Fruit fly (Drosophila melanogaster): Measurements from ENCODE around the gene PDZ-GEF.

PDZ-GEF gene

DNA sequence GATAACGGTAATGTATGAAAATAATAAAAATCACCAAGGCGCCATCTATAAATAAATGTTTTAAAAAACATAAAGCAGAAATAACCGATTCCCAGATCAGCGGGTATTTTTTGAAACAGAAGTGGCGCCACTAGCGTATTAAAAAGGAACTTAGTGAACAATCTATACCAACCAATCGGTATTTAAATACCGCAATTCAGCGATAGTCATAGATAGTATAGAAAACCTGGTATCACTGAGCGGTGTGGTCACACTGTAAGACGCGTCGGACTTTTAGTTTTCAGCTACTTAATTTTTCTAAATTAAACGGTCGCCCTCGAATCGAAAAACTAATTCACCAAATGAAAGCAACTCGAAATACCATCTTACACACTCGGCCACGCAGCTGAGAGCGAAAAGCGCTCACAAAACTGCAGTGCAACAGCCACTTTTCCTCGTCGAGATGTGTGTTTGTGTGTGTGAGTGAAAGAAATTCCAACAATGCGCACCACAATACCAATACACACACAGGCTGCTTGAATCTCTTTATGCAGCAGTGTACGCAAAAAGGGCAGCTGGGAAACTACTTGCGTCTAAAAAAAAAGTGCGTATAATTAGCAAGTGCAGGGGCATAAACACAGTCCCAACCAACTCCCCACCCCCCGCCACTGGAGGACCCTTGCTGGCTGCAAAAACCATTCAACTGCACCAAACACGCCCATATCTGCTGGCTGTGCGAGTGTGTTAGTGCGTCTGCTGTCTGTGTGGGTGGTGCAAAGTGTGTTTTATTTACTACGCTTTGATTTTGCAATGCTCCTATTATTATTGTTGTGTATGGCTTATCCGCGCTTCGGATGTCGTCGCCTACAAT is at the start of gene PDZ-GEF:
PDZ-GEF (plus strand) TSS at position 232 of the 850 bp plus-strand sequence.
- no peak for TF ChIP-seq Pif1B (GFP tag; optimal IDR thresholded peaks at IDR 0.05)
- TF ChIP-seq CG8159 (tag; optimal IDR thresholded peaks at IDR 0.05): no peak
- no peak for TF ChIP-seq EcR (GFP tag; optimal IDR thresholded peaks at IDR 0.05)
- TF ChIP-seq CG4496 (GFP tag; IDR thresholded peaks at IDR 0.05): peak; percentile 31; the same call in 1 of the 3 replicates

DNA sequence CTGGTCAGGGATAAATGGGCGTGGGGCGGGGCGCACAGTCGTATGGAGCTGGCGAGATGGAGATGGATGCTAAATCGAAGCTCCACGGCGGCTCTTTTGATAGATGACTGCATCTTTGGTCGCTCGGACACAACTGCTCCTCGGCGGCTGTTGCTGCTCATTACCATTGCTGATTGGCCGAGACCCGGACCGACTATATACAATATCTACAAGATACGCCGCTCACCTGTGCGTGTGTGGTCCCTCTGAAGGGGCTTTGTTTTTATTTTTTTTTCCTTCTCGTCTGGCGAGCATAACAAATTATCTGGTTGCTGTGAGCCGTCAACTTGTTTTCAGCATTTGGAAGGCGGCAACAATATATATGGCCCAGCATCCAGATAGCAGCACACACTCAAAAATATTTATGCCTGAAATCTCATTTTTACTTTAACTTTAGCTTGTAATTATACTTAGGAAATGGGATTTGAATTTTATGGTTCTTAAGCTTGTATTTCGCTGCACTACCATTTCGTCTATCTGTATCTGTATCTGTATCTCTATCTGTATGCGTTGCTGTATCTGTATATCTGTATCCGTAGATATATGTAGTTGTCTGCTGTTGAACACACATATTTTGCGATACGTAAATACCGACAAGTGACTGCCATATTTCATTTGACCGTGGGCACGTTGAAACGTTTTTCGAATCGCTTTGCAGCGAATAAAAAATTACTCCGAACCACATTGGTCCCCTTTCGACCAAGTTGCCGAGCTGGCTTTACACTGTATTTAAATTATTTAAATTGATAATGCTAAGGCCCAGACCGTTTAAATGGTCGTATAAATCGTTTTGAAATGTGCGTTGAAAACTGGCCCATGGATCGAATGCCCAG is 49.4 kb upstream of the PDZ-GEF start:
- TF ChIP-seq Ets98B (GFP tag; IDR thresholded peaks at IDR 0.05) (0 out of 2 replicates have a peak, but pooled peaks have one; percentile 8), fd96Ca (GFP tag; IDR thresholded peaks at IDR 0.05) (no peak), CG14655 (GFP tag; optimal IDR thresholded peaks at IDR 0.05) (no peak)

DNA sequence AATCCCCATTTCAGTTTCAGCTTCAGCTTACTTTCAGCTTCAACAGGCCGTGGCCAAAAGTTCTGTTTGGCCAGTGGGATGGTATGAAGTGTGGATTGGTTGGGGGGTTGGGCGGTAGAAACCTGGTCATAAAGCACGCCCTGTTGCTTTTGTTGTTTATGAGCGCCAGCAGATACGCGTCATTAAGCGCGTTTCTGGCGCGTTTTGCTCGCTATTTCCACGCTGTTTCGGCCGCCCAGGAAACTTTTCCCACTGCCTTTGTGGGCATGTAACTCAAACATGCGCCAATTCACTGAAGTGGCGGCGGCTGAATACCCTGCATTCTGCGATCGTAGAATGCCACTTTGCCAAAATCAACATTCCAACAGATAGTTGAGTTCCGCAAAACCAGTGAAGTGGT is 47.6 kb upstream of the PDZ-GEF start:
- TF ChIP-seq CG8159 (tag; optimal IDR thresholded peaks at IDR 0.05) (no peak), fd96Ca (GFP tag; IDR thresholded peaks at IDR 0.05) (no peak), CG32121 (GFP tag; IDR thresholded peaks at IDR 0.05) (no peak), CG10348 (GFP tag; IDR thresholded peaks at IDR 0.05) (no peak), CG8301 (tag; optimal IDR thresholded peaks at IDR 0.05) (no peak), Ets98B (GFP tag; IDR thresholded peaks at IDR 0.05) (no peak), Pif1A (GFP tag; optimal IDR thresholded peaks at IDR 0.05) (no peak), CG13204 (GFP tag; optimal IDR thresholded peaks at IDR 0.05) (no peak), EcR (GFP tag; optimal IDR thresholded peaks at IDR 0.05) (no peak), Snoo (tag; optimal IDR thresholded peaks at IDR 0.05) (no peak), CG9948 (tag; optimal IDR thresholded peaks at IDR 0.05) (no peak), rn (GFP tag; IDR thresholded peaks at IDR 0.05) (no peak), CG12605 (GFP tag; IDR thresholded peaks at IDR 0.05) (no peak), CG14655 (GFP tag; optimal IDR thresholded peaks at IDR 0.05) (no peak), CG34367 (tag; optimal IDR thresholded peaks at IDR 0.05) (no peak), CG17806 (tag; optimal IDR thresholded peaks at IDR 0.05) (no peak), CG4496 (GFP tag; IDR thresholded peaks at IDR 0.05) (no peak), CG15710 (tag; optimal IDR thresholded peaks at IDR 0.05) (no peak)

DNA sequence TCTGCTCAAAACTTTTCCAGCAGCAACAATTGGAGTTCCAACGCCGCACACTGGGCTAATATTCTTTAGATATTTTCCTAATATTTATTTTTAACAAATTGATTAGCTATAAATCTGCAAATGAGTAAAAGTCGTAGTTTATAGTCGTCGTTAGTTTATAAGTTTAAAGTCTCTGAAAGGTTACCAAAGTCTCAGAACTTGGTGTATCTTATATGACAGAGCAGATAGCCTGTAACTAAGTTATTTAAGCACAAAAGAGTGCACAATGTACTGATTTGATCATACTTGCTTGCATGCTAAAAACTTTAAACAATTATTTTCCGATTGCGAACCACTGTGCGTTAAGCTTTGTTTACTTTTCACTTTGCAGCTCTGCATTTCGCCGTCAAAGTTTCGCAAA is 46.8 kb upstream of the PDZ-GEF start:
- TF ChIP-seq gl (tag; optimal IDR thresholded peaks at IDR 0.05) (no peak), rn (GFP tag; IDR thresholded peaks at IDR 0.05) (no peak), CG34367 (tag; optimal IDR thresholded peaks at IDR 0.05) (no peak), D1 (tag; optimal IDR thresholded peaks at IDR 0.05) (no peak), fd96Ca (GFP tag; IDR thresholded peaks at IDR 0.05) (0 out of 3 replicates have a peak, but pooled peaks have one; percentile 8), CG14655 (GFP tag; optimal IDR thresholded peaks at IDR 0.05) (peak; percentile 68), CG12605 (GFP tag; IDR thresholded peaks at IDR 0.05) (no peak), CG32121 (GFP tag; IDR thresholded peaks at IDR 0.05) (no peak), EcR (GFP tag; optimal IDR thresholded peaks at IDR 0.05) (no peak), Ets98B (GFP tag; IDR thresholded peaks at IDR 0.05) (no peak), CG10348 (GFP tag; IDR thresholded peaks at IDR 0.05) (no peak), CG4496 (GFP tag; IDR thresholded peaks at IDR 0.05) (no peak), CG8159 (tag; optimal IDR thresholded peaks at IDR 0.05) (peak; percentile 36), Snoo (tag; optimal IDR thresholded peaks at IDR 0.05) (no peak), Pif1A (GFP tag; optimal IDR thresholded peaks at IDR 0.05) (peak; percentile 13), CG13204 (GFP tag; optimal IDR thresholded peaks at IDR 0.05) (no peak), CG8301 (tag; optimal IDR thresholded peaks at IDR 0.05) (peak; percentile 65), CG17806 (tag; optimal IDR thresholded peaks at IDR 0.05) (peak; percentile 27), CG9948 (tag; optimal IDR thresholded peaks at IDR 0.05) (peak; percentile 29), CG15710 (tag; optimal IDR thresholded peaks at IDR 0.05) (peak; percentile 22), Pif1B (GFP tag; optimal IDR thresholded peaks at IDR 0.05) (peak; percentile 8)

DNA sequence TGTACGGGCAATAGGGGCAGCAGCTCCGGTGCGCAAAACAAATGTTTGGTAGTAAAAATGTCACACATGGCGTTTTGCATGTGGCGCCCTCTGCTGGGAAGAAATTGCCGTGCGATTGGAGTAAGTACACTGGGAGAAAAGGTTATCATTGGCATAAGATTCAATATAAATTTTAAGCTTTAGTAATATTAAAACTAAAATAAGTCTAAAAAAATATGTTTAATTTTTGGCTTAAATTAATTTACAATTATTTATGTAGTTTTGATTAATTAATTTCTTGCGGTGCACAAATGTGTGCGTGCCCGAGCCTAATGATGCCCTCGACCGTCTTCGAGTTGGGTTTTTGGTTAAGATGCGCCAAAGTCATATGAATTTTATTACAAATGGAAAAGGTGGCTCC is 43.2 kb upstream of the PDZ-GEF start:
- TF ChIP-seq CG14655 (GFP tag; optimal IDR thresholded peaks at IDR 0.05) (peak; percentile 28), CG17806 (tag; optimal IDR thresholded peaks at IDR 0.05) (peak; percentile 22), CG9948 (tag; optimal IDR thresholded peaks at IDR 0.05) (peak; percentile 14), rn (GFP tag; IDR thresholded peaks at IDR 0.05) (no peak), CG15710 (tag; optimal IDR thresholded peaks at IDR 0.05) (peak; percentile 9), Pif1A (GFP tag; optimal IDR thresholded peaks at IDR 0.05) (peak; percentile 13), fd96Ca (GFP tag; IDR thresholded peaks at IDR 0.05) (0 out of 3 replicates have a peak, but pooled peaks have one; percentile 40), CG8159 (tag; optimal IDR thresholded peaks at IDR 0.05) (peak; percentile 33), CG12605 (GFP tag; IDR thresholded peaks at IDR 0.05) (no peak), CG32121 (GFP tag; IDR thresholded peaks at IDR 0.05) (no peak), CG8301 (tag; optimal IDR thresholded peaks at IDR 0.05) (peak; percentile 10), Snoo (tag; optimal IDR thresholded peaks at IDR 0.05) (no peak), CG4496 (GFP tag; IDR thresholded peaks at IDR 0.05) (no peak)

Data from whole organism, pupa.